Fruit fly (Drosophila melanogaster) whole organism, embryonic: ENCODE results near the gene CG33096.

ENCODE experiments used
- Adf1 ChIP-seq: fragments of 200-800 bp; sonication (Bioruptor generic); IDR thresholded peaks from 2 replicates; pipeline ENCODE4 v1.3.6; 2022; ENCODE audit warnings: missing biosample characterization, missing genetic modification characterization
- B-H2 ChIP-seq: fragments of 200-800 bp; sonication (Bioruptor generic); optimal IDR thresholded peaks from 2 replicates; lab custom pipeline; 2018; ENCODE audit warnings: missing biosample characterization, mild to moderate bottlenecking, missing genetic modification characterization
- CG10274 ChIP-seq: fragments of 200-800 bp; sonication (Bioruptor generic); optimal IDR thresholded peaks from 3 replicates; lab custom pipeline; 2017; ENCODE audit warnings: missing biosample characterization, mild to moderate bottlenecking, missing genetic modification characterization
- CG10654 ChIP-seq: fragments of 200-800 bp; sonication (Bioruptor generic); optimal IDR thresholded peaks from 2 replicates; lab custom pipeline; 2016; ENCODE audit warnings: missing biosample characterization, missing genetic modification characterization
- CG11085 ChIP-seq: fragments of 200-800 bp; sonication (Bioruptor generic); IDR thresholded peaks from 2 replicates; pipeline ENCODE4 v1.3.6; 2022; ENCODE audit warnings: missing biosample characterization, missing genetic modification characterization
- CG11398 ChIP-seq: fragments of 200-800 bp; sonication (Bioruptor generic); optimal IDR thresholded peaks from 2 replicates; lab custom pipeline; 2016; ENCODE audit warnings: missing biosample characterization, missing genetic modification characterization
- CG12219 ChIP-seq: fragments of 200-800 bp; sonication (Bioruptor generic); optimal IDR thresholded peaks from 3 replicates; lab custom pipeline; 2018; ENCODE audit warnings: missing biosample characterization, mild to moderate bottlenecking, missing genetic modification characterization
- CG13424 ChIP-seq: fragments of 200-800 bp; sonication (Bioruptor generic); optimal IDR thresholded peaks from 2 replicates; lab custom pipeline; 2019; ENCODE audit warnings: missing biosample characterization, mild to moderate bottlenecking, missing genetic modification characterization, moderate library complexity
- CG1529 ChIP-seq: fragments of 200-800 bp; sonication (Bioruptor generic); optimal IDR thresholded peaks from 3 replicates; lab custom pipeline; 2018; ENCODE audit warnings: missing biosample characterization, missing genetic modification characterization
- CG17912 ChIP-seq: fragments of 200-800 bp; sonication (Bioruptor generic); optimal IDR thresholded peaks from 2 replicates; lab custom pipeline; 2018; ENCODE audit warnings: missing biosample characterization, mild to moderate bottlenecking, missing genetic modification characterization
- CG18011 ChIP-seq: fragments of 200-800 bp; sonication (Bioruptor generic); optimal IDR thresholded peaks from 2 replicates; lab custom pipeline; 2017; ENCODE audit warnings: missing biosample characterization, missing genetic modification characterization, mild to moderate bottlenecking, moderate library complexity, missing genotype
- CG3065 ChIP-seq: fragments of 200-800 bp; sonication (Bioruptor generic); optimal IDR thresholded peaks from 2 replicates; lab custom pipeline; 2016; ENCODE audit warnings: missing biosample characterization, missing genetic modification characterization
- CG3281 ChIP-seq: fragments of 200-800 bp; sonication (Bioruptor generic); optimal IDR thresholded peaks from 3 replicates; lab custom pipeline; 2017; ENCODE audit warnings: missing biosample characterization, mild to moderate bottlenecking, missing genetic modification characterization
- CG34224 ChIP-seq: fragments of 200-800 bp; sonication (Bioruptor generic); IDR thresholded peaks from 3 replicates; pipeline ENCODE4 v1.3.6; 2022; ENCODE audit warnings: missing biosample characterization, missing genetic modification characterization; ENCODE audit not compliant: partially characterized antibody
- CG3838 ChIP-seq: fragments of 200-800 bp; sonication (Bioruptor generic); optimal IDR thresholded peaks from 3 replicates; lab custom pipeline; 2016; ENCODE audit warnings: missing biosample characterization, missing genetic modification characterization
- CG43689 ChIP-seq: fragments of 200-800 bp; sonication (Bioruptor generic); IDR thresholded peaks from 2 replicates; pipeline ENCODE4 v1.3.6; 2022; ENCODE audit warnings: missing biosample characterization, missing genetic modification characterization
- CG4707 ChIP-seq: fragments of 200-800 bp; sonication (Bioruptor generic); optimal IDR thresholded peaks from 2 replicates; lab custom pipeline; 2018; ENCODE audit warnings: missing biosample characterization, mild to moderate bottlenecking, missing genetic modification characterization, moderate library complexity
- CG4820 ChIP-seq: fragments of 200-800 bp; sonication (Bioruptor generic); optimal IDR thresholded peaks from 3 replicates; lab custom pipeline; 2016; ENCODE audit warnings: missing biosample characterization, missing genetic modification characterization
- CG5245 ChIP-seq: fragments of 200-800 bp; sonication (Bioruptor generic); optimal IDR thresholded peaks from 3 replicates; lab custom pipeline; 2016; ENCODE audit warnings: missing biosample characterization, missing genetic modification characterization
- CG6765 ChIP-seq: fragments of 200-800 bp; sonication (Bioruptor generic); optimal IDR thresholded peaks from 3 replicates; lab custom pipeline; 2017; ENCODE audit warnings: missing biosample characterization, mild to moderate bottlenecking, missing genetic modification characterization
- CG6813 ChIP-seq: fragments of 200-800 bp; sonication (Bioruptor generic); optimal IDR thresholded peaks from 2 replicates; lab custom pipeline; 2017; ENCODE audit warnings: missing biosample characterization, missing genetic modification characterization, mild to moderate bottlenecking, moderate library complexity, missing genetic modification reagents
- CG8359 ChIP-seq: fragments of 200-800 bp; sonication (Bioruptor generic); optimal IDR thresholded peaks from 2 replicates; lab custom pipeline; 2017; ENCODE audit warnings: missing biosample characterization, mild to moderate bottlenecking, missing genetic modification characterization, borderline replicate concordance
- CG9215 ChIP-seq: fragments of 200-800 bp; sonication (Bioruptor generic); IDR thresholded peaks from 2 replicates; pipeline ENCODE4 v1.3.6; 2022; ENCODE audit warnings: missing biosample characterization, missing genetic modification characterization
- CG9609 ChIP-seq: fragments of 200-800 bp; sonication (Bioruptor generic); optimal IDR thresholded peaks from 3 replicates; lab custom pipeline; 2016; ENCODE audit warnings: missing biosample characterization, missing genetic modification characterization
- CG9876 ChIP-seq: fragments of 200-800 bp; sonication (Bioruptor generic); optimal IDR thresholded peaks from 2 replicates; lab custom pipeline; 2016; ENCODE audit warnings: missing biosample characterization, missing genetic modification characterization
- Drgx ChIP-seq: fragments of 200-800 bp; sonication (Bioruptor generic); IDR thresholded peaks from 2 replicates; pipeline ENCODE4 v1.3.6; 2022; ENCODE audit warnings: missing biosample characterization, missing genetic modification characterization
- Gug ChIP-seq: fragments of 200-800 bp; sonication (Bioruptor generic); IDR thresholded peaks from 4 replicates; pipeline ENCODE4 v1.3.6; 2022; ENCODE audit warnings: missing biosample characterization, missing genetic modification characterization
- HLHmδ ChIP-seq: fragments of 200-800 bp; sonication (Bioruptor generic); optimal IDR thresholded peaks from 2 replicates; lab custom pipeline; 2018; ENCODE audit warnings: missing biosample characterization, mild to moderate bottlenecking, missing genetic modification characterization, moderate library complexity
- HmgZ ChIP-seq: fragments of 200-800 bp; sonication (Bioruptor generic); optimal IDR thresholded peaks from 2 replicates; lab custom pipeline; 2018; ENCODE audit warnings: missing biosample characterization, mild to moderate bottlenecking, missing genetic modification characterization
- Hmr ChIP-seq: fragments of 200-800 bp; sonication (Bioruptor generic); optimal IDR thresholded peaks from 3 replicates; lab custom pipeline; 2017; ENCODE audit warnings: mild to moderate bottlenecking, missing biosample characterization, missing genetic modification reagents, missing genetic modification characterization
- Hr51 ChIP-seq, 2 experiments: fragments of 200-800 bp; sonication (Bioruptor generic); optimal IDR thresholded peaks; 2 replicates in 1 of 2; 3 replicates in 1 of 2; lab custom pipeline; 2016 to 2018; ENCODE audit warnings: missing biosample characterization in 2 of 2, missing genetic modification characterization in 2 of 2, mild to moderate bottlenecking in 1 of 2, moderate library complexity in 1 of 2
- Scr ChIP-seq: fragments of 200-800 bp; sonication (Bioruptor generic); IDR thresholded peaks from 2 replicates; pipeline ENCODE4 v1.3.6; 2022; ENCODE audit warnings: missing biosample characterization, missing genetic modification characterization; ENCODE audit not compliant: partially characterized antibody
- TFAM ChIP-seq: fragments of 200-800 bp; sonication (Bioruptor generic); optimal IDR thresholded peaks from 2 replicates; lab custom pipeline; 2017; ENCODE audit warnings: missing biosample characterization, missing genetic modification characterization, inconsistent platforms
- Usf ChIP-seq: fragments of 200-800 bp; sonication (Bioruptor generic); optimal IDR thresholded peaks from 2 replicates; lab custom pipeline; 2017; ENCODE audit warnings: missing genotype, missing biosample characterization, missing genetic modification characterization
- dmrt99B ChIP-seq: fragments of 200-800 bp; sonication (Bioruptor generic); optimal IDR thresholded peaks from 2 replicates; lab custom pipeline; 2018; ENCODE audit warnings: missing biosample characterization, mild to moderate bottlenecking, missing genetic modification characterization, moderate library complexity
- emc ChIP-seq: fragments of 200-800 bp; sonication (Bioruptor generic); optimal IDR thresholded peaks from 2 replicates; lab custom pipeline; 2016; ENCODE audit warnings: missing biosample characterization, missing genetic modification characterization
- ftz-f1 ChIP-seq: fragments of 200-800 bp; sonication (Bioruptor generic); optimal IDR thresholded peaks from 2 replicates; lab custom pipeline; 2016; ENCODE audit warnings: missing biosample characterization, missing genetic modification characterization
- her ChIP-seq: fragments of 200-800 bp; sonication (Bioruptor generic); optimal IDR thresholded peaks from 2 replicates; lab custom pipeline; 2016; ENCODE audit warnings: missing biosample characterization, missing genetic modification characterization
- maf-S ChIP-seq: fragments of 200-800 bp; sonication (Bioruptor generic); optimal IDR thresholded peaks from 2 replicates; lab custom pipeline; 2016; ENCODE audit warnings: missing biosample characterization, missing genetic modification characterization
- oc ChIP-seq: fragments of 200-800 bp; sonication (Bioruptor generic); optimal IDR thresholded peaks from 2 replicates; lab custom pipeline; 2018; ENCODE audit warnings: missing biosample characterization, mild to moderate bottlenecking, missing genetic modification characterization, moderate library complexity
- org-1 ChIP-seq: fragments of 200-800 bp; sonication (Bioruptor generic); optimal IDR thresholded peaks from 2 replicates; lab custom pipeline; 2017; ENCODE audit warnings: missing biosample characterization, missing genetic modification characterization
- otp ChIP-seq: fragments of 200-800 bp; sonication (Bioruptor generic); IDR thresholded peaks from 3 replicates; pipeline ENCODE4, ENCODE4 v1.3.6; 2022; ENCODE audit warnings: missing biosample characterization, missing genetic modification characterization
- pfk ChIP-seq: fragments of 200-800 bp; sonication (Bioruptor generic); optimal IDR thresholded peaks from 2 replicates; lab custom pipeline; 2018; ENCODE audit warnings: missing biosample characterization, mild to moderate bottlenecking, missing genetic modification characterization, moderate library complexity
- pho ChIP-seq: fragments of 200-800 bp; sonication (Bioruptor generic); optimal IDR thresholded peaks from 2 replicates; lab custom pipeline; 2016; ENCODE audit warnings: missing biosample characterization, missing genetic modification characterization
- repo ChIP-seq: fragments of 200-800 bp; sonication (Bioruptor generic); optimal IDR thresholded peaks from 2 replicates; lab custom pipeline; 2016; ENCODE audit warnings: missing biosample characterization, missing genetic modification characterization
- run ChIP-seq: fragments of 200-800 bp; sonication (Bioruptor generic); optimal IDR thresholded peaks from 3 replicates; lab custom pipeline; 2018; ENCODE audit warnings: missing biosample characterization, mild to moderate bottlenecking, missing genetic modification characterization
- schlank ChIP-seq: fragments of 200-800 bp; sonication (Bioruptor generic); optimal IDR thresholded peaks from 2 replicates; lab custom pipeline; 2018; ENCODE audit warnings: missing biosample characterization, mild to moderate bottlenecking, missing genetic modification characterization
- sens-2 ChIP-seq: fragments of 200-800 bp; sonication (Bioruptor generic); IDR thresholded peaks from 2 replicates; pipeline ENCODE4 v1.3.6; 2022; ENCODE audit warnings: missing biosample characterization, missing genetic modification characterization
- so ChIP-seq: fragments of 200-800 bp; sonication (Bioruptor generic); IDR thresholded peaks from 3 replicates; pipeline ENCODE4 v1.3.6; 2022; ENCODE audit warnings: missing biosample characterization, missing genetic modification characterization
- ssp ChIP-seq: fragments of 200-800 bp; sonication (Bioruptor generic); IDR thresholded peaks from 2 replicates; pipeline ENCODE4 v1.3.6; 2022; ENCODE audit warnings: missing biosample characterization, missing genetic modification characterization
- tll ChIP-seq, 2 experiments: fragments of 200-800 bp in 1 of 2; fragments of >200 bp in 1 of 2; sonication (Bioruptor generic) in 1 of 2; optimal IDR thresholded peaks; 2 replicates each; lab custom pipeline; 2017 to 2019; ENCODE audit warnings: missing biosample characterization in 2 of 2, missing genetic modification characterization in 2 of 2, mild to moderate bottlenecking in 1 of 2, moderate library complexity in 1 of 2
- toy ChIP-seq: fragments of 200-800 bp; sonication (Bioruptor generic); IDR thresholded peaks from 2 replicates; pipeline ENCODE4 v1.3.6; 2022; ENCODE audit warnings: missing biosample characterization, missing genetic modification characterization

CG33096 gene

dm6 chr3R:25074558-25074964 lies 22.9 kb upstream of the CG33096 start, which contains the start of the genes shams and CG11920 (continued):
- TF ChIP-seq so (GFP tag; lab: Robert Waterston, UW): no peak
- TF ChIP-seq schlank (tag; lab: Kevin White, UChicago): no peak
- no peak for TF ChIP-seq dmrt99B
- no peak for TF ChIP-seq CG9609 (GFP tag; lab: Kevin White, UChicago)
- TF ChIP-seq oc (tag; lab: Kevin White, UChicago): no peak
- TF ChIP-seq org-1 (GFP tag; lab: Kevin White, UChicago): no peak
- no peak for TF ChIP-seq Gug (GFP tag; lab: Robert Waterston, UW)
- TF ChIP-seq Adf1 (GFP tag; lab: Robert Waterston, UW): no peak
- TF ChIP-seq CG4707: no peak
- no peak for TF ChIP-seq tll (GFP tag; optimal IDR thresholded peaks at IDR 0.05; lab: Kevin White, UChicago)
- TF ChIP-seq CG1529 (GFP tag; lab: Kevin White, UChicago): no peak
- peak; percentile 2 for TF ChIP-seq CG10654
- TF ChIP-seq CG43689 (GFP tag; lab: Robert Waterston, UW): no peak
- TF ChIP-seq CG17912 (GFP tag; lab: Kevin White, UChicago): no peak
- TF ChIP-seq HLHmδ (GFP tag; lab: Kevin White, UChicago): no peak
- TF ChIP-seq Usf (GFP tag; lab: Kevin White, UChicago): no peak
- TF ChIP-seq CG6813 (GFP tag; lab: Kevin White, UChicago): no peak
- no peak for TF ChIP-seq CG9215 (GFP tag; lab: Robert Waterston, UW)
- no peak for TF ChIP-seq maf-S (GFP tag; lab: Kevin White, UChicago)
- no peak for TF ChIP-seq CG5245
- no peak for TF ChIP-seq emc (GFP tag; lab: Kevin White, UChicago)
- no peak for TF ChIP-seq TFAM (GFP tag; lab: Kevin White, UChicago)
- no peak for TF ChIP-seq ssp
- TF ChIP-seq CG11398 (GFP tag; lab: Kevin White, UChicago): no peak
- TF ChIP-seq CG3065 (GFP tag; lab: Kevin White, UChicago): no peak
- no peak for TF ChIP-seq pho (GFP tag; lab: Kevin White, UChicago)
- peak; percentile 12 for TF ChIP-seq CG13424 (tag; lab: Kevin White, UChicago)
- TF ChIP-seq run: no peak
- no peak for TF ChIP-seq toy (GFP tag; lab: Robert Waterston, UW)
- peak; percentile 36 for TF ChIP-seq CG3838 (GFP tag; lab: Kevin White, UChicago)
- TF ChIP-seq Drgx: no peak
- TF ChIP-seq repo (GFP tag; lab: Kevin White, UChicago): no peak
- no peak for TF ChIP-seq Hmr
- no peak for TF ChIP-seq CG18011
- no peak for TF ChIP-seq otp (GFP tag; lab: Robert Waterston, UW)
- TF ChIP-seq Hr51 (GFP tag; optimal IDR thresholded peaks at IDR 0.05; lab: Kevin White, UChicago): no peak
- TF ChIP-seq CG4820 (GFP tag; lab: Kevin White, UChicago): no peak
- TF ChIP-seq HmgZ (tag; lab: Kevin White, UChicago): peak; percentile 23
- no peak for TF ChIP-seq ftz-f1 (GFP tag; lab: Kevin White, UChicago)
- peak; percentile 73; the same call in 1 of the 3 replicates for TF ChIP-seq CG34224 (GFP tag; lab: Robert Waterston, UW)
- TF ChIP-seq CG12219: no peak
- no peak for TF ChIP-seq B-H2 (GFP tag; lab: Kevin White, UChicago)
- no peak for TF ChIP-seq CG3281 (GFP tag; lab: Kevin White, UChicago)
- no peak for TF ChIP-seq CG8359 (GFP tag; lab: Kevin White, UChicago)
- TF ChIP-seq sens-2 (GFP tag; lab: Robert Waterston, UW): no peak
- TF ChIP-seq Scr: peak; percentile 66
- TF ChIP-seq CG11085: no peak
- TF ChIP-seq pfk (GFP tag; lab: Kevin White, UChicago): peak; percentile 94
- TF ChIP-seq CG6765 (GFP tag; lab: Kevin White, UChicago): no peak
- no peak for TF ChIP-seq CG9876
- no peak for TF ChIP-seq CG10274 (GFP tag; lab: Kevin White, UChicago)
- no peak for TF ChIP-seq her (GFP tag; lab: Kevin White, UChicago)
